Worm (Caenorhabditis elegans): ENCODE data around the gene F58A6.2.

- no peak for TF ChIP-seq egl-5 (tag; optimal IDR thresholded peaks at IDR 0.05)
- TF ChIP-seq skn-1 (tag; optimal IDR thresholded peaks at IDR 0.05), result no peak
- no peak for TF ChIP-seq ztf-11 (tag; optimal IDR thresholded peaks at IDR 0.05)
- TF ChIP-seq lin-15B (tag; optimal IDR thresholded peaks at IDR 0.05), result no peak
- TF ChIP-seq ceh-82 (tag; optimal IDR thresholded peaks at IDR 0.05), result no peak
- no peak for TF ChIP-seq fkh-10 (GFP tag; optimal IDR thresholded peaks at IDR 0.05)
- no peak for TF ChIP-seq unc-62 (GFP tag; optimal IDR thresholded peaks at IDR 0.05)
- no peak for TF ChIP-seq aly-2 (tag; optimal IDR thresholded peaks at IDR 0.05)
Observed at ce11 chrII:5187469-5187868, 51.0 kb downstream of the F58A6.2 start, which contains the start of gene crh-2.

Data from whole organism, L3 larva.